Fruit fly (Drosophila melanogaster): Measurements from ENCODE around the gene tzn.

The tzn gene

dm6 chr3L:20798325-20798846 lies at the start of gene tzn, which contains the start of gene CG3698:
tzn (plus strand) TSS chr3L:20798645.
CG3698 (minus strand) TSS chr3L:20798375.
- TF ChIP-seq CG9139 (GFP tag; optimal IDR thresholded peaks at IDR 0.05) (peak; percentile 71), topi (GFP tag; optimal IDR thresholded peaks at IDR 0.05) (no peak), CG6792 (GFP tag; optimal IDR thresholded peaks at IDR 0.05) (no peak), CG6163 (GFP tag; IDR thresholded peaks at IDR 0.05) (peak; percentile 93), CG16779 (tag; optimal IDR thresholded peaks at IDR 0.05) (no peak), CG34406 (GFP tag; optimal IDR thresholded peaks at IDR 0.05) (peak; percentile 85), pdm3 (GFP tag; optimal IDR thresholded peaks at IDR 0.05) (no peak), lz (GFP tag; optimal IDR thresholded peaks at IDR 0.05) (peak; percentile 86), achi (GFP tag; optimal IDR thresholded peaks at IDR 0.05) (no peak), Sox102F (GFP tag; optimal IDR thresholded peaks at IDR 0.05) (no peak), dac (GFP tag; optimal IDR thresholded peaks at IDR 0.05) (peak; percentile 57), CG11902 (GFP tag; optimal IDR thresholded peaks at IDR 0.05) (peak; percentile 79), Blimp-1 (GFP tag; optimal IDR thresholded peaks at IDR 0.05) (peak; percentile 61), esn (GFP tag; optimal IDR thresholded peaks at IDR 0.05) (peak; percentile 87), CG8119 (GFP tag; IDR thresholded peaks at IDR 0.05) (no peak), CG31627 (GFP tag; optimal IDR thresholded peaks at IDR 0.05) (peak; percentile 83), CG4318 (GFP tag; optimal IDR thresholded peaks at IDR 0.05) (no peak), CG6276 (GFP tag; optimal IDR thresholded peaks at IDR 0.05) (no peak), fd59A (GFP tag; optimal IDR thresholded peaks at IDR 0.05) (peak; percentile 64), Eip78C (GFP tag) (no peak), fd85E (GFP tag; optimal IDR thresholded peaks at IDR 0.05) (no peak), Sox14 (GFP tag; optimal IDR thresholded peaks at IDR 0.05) (no peak), fkh (GFP tag; optimal IDR thresholded peaks at IDR 0.05) (no peak), Met (GFP tag; optimal IDR thresholded peaks at IDR 0.05) (no peak), dsx (GFP tag; optimal IDR thresholded peaks at IDR 0.05; ENCODE audit: poor library complexity, severe bottlenecking) (no peak), Ets21C (GFP tag; optimal IDR thresholded peaks at IDR 0.05) (no peak), Hr39 (GFP tag; optimal IDR thresholded peaks at IDR 0.05) (no peak), CG7368 (GFP tag; optimal IDR thresholded peaks at IDR 0.05) (no peak), CG8632 (GFP tag; optimal IDR thresholded peaks at IDR 0.05) (peak; percentile 73), Hr38 (GFP tag; optimal IDR thresholded peaks at IDR 0.05) (no peak), CG32006 (GFP tag; optimal IDR thresholded peaks at IDR 0.05) (no peak), CG10669 (GFP tag; optimal IDR thresholded peaks at IDR 0.05) (no peak), ss (GFP tag; optimal IDR thresholded peaks at IDR 0.05) (no peak), CG11762 (GFP tag; optimal IDR thresholded peaks at IDR 0.05; ENCODE audit: insufficient read depth) (peak; percentile 49), cyc (GFP tag; optimal IDR thresholded peaks at IDR 0.05) (no peak), CG8319 (GFP tag; optimal IDR thresholded peaks at IDR 0.05) (peak; percentile 75), CG11294 (GFP tag; IDR thresholded peaks at IDR 0.05) (peak; percentile 47), Eip75B (GFP tag; optimal IDR thresholded peaks at IDR 0.05) (no peak), Sox15 (GFP tag; optimal IDR thresholded peaks at IDR 0.05) (peak; percentile 72), Gug (GFP tag; IDR thresholded peaks at IDR 0.05) (peak; percentile 45), Hr4 (GFP tag; optimal IDR thresholded peaks at IDR 0.05) (no peak), CG10631 (GFP tag; optimal IDR thresholded peaks at IDR 0.05) (no peak), CG6854 (GFP tag; optimal IDR thresholded peaks at IDR 0.05) (peak; percentile 92), net (GFP tag; optimal IDR thresholded peaks at IDR 0.05) (no peak), eg (GFP tag; IDR thresholded peaks at IDR 0.05) (no peak; the same call in 1 of the 3 replicates), acj6 (GFP tag; optimal IDR thresholded peaks at IDR 0.05) (peak; percentile 86), salr (GFP tag; optimal IDR thresholded peaks at IDR 0.05) (peak in 1 of 2 experiments; percentile 90), CG3032 (tag; optimal IDR thresholded peaks at IDR 0.05) (peak; percentile 73), Lpt (GFP tag; optimal IDR thresholded peaks at IDR 0.05) (no peak), vri (GFP tag; optimal IDR thresholded peaks at IDR 0.05) (no peak), Eip93F (GFP tag; optimal IDR thresholded peaks at IDR 0.05) (no peak), spab (GFP tag; optimal IDR thresholded peaks at IDR 0.05) (no peak)
